Worm (Caenorhabditis elegans) whole organism, L4/young adult: Measurements from ENCODE around the gene T09D3.8.

Experiments used
- W03F9.2 ChIP-seq: fragments of 150-350 bp; optimal IDR thresholded peaks from 2 replicates; lab custom pipeline; 2014; ENCODE audit warnings: missing biosample characterization, missing genetic modification characterization
- dao-5 ChIP-seq: sonication (generic microtip); optimal IDR thresholded peaks from 2 replicates; lab custom pipeline; 2016; ENCODE audit warnings: missing genotype, missing genetic modification characterization, moderate library complexity, missing compliant biosample characterization
- him-1 ChIP-seq: sonication (generic microtip); optimal IDR thresholded peaks from 2 replicates; lab custom pipeline; 2016; ENCODE audit warnings: missing genotype, missing genetic modification reagents, missing genetic modification characterization, missing compliant biosample characterization

ce11 chrV:5408223-5408622, 43.3 kb downstream of the T09D3.8 start, which contains the start of gene C25A6.1:
- no peak for TF ChIP-seq him-1 (tag; lab: Kevin White, UChicago)
- no peak for TF ChIP-seq W03F9.2 (tag; lab: Kevin White, UChicago)
- TF ChIP-seq dao-5 (tag; lab: Kevin White, UChicago): no peak
